Fruit fly (Drosophila melanogaster) whole organism, wandering third instar larva: ENCODE measurements around the gene nes.

Experiments
- CrebA ChIP-seq: fragments of 200-800 bp; sonication (Bioruptor generic); optimal IDR thresholded peaks from 2 replicates; lab custom pipeline; 2016; ENCODE audit warnings: missing biosample characterization, mild to moderate bottlenecking, missing genetic modification characterization, borderline replicate concordance
- Dfd ChIP-seq: fragments of >200 bp; optimal IDR thresholded peaks from 2 replicates; lab custom pipeline; 2017; ENCODE audit warnings: missing biosample characterization, missing genetic modification characterization
- Dif ChIP-seq: fragments of 200-275, 200-300 bp; sonication (Bioruptor generic); optimal IDR thresholded peaks from 2 replicates; lab custom pipeline; 2018; ENCODE audit warnings: missing biosample characterization, missing genetic modification characterization; ENCODE audit not compliant: partially characterized antibody
- GATAd ChIP-seq: sonication (Bioruptor generic); optimal IDR thresholded peaks from 2 replicates; lab custom pipeline; 2016; ENCODE audit warnings: missing biosample characterization, missing genetic modification characterization
- HLH106 ChIP-seq: fragments of 200-800 bp; optimal IDR thresholded peaks from 3 replicates; lab custom pipeline; 2019; ENCODE audit warnings: missing biosample characterization, mild to moderate bottlenecking, missing genetic modification characterization, moderate library complexity
- Hnf4 ChIP-seq: fragments of 200-800 bp; sonication (Bioruptor generic); optimal IDR thresholded peaks from 2 replicates; lab custom pipeline; 2016; ENCODE audit warnings: missing biosample characterization, mild to moderate bottlenecking, missing genetic modification characterization
- Hr78 ChIP-seq: fragments of >200 bp; optimal IDR thresholded peaks from 2 replicates; lab custom pipeline; 2017; ENCODE audit warnings: missing biosample characterization, missing genetic modification characterization
- Hr83 ChIP-seq: fragments of 200-300 bp; sonication (Bioruptor generic); optimal IDR thresholded peaks from 2 replicates; lab custom pipeline; 2016; ENCODE audit warnings: missing biosample characterization, mild to moderate bottlenecking, missing genetic modification characterization, moderate library complexity; ENCODE audit not compliant: poor library complexity, severe bottlenecking
- Jra ChIP-seq: sonication (Bioruptor generic); optimal IDR thresholded peaks from 2 replicates; lab custom pipeline; 2016; ENCODE audit warnings: missing biosample characterization, missing genetic modification characterization
- Mio ChIP-seq: sonication (Bioruptor generic); optimal IDR thresholded peaks from 2 replicates; lab custom pipeline; 2016; ENCODE audit warnings: missing biosample characterization, missing genetic modification characterization
- Myc ChIP-seq: fragments of >200 bp; optimal IDR thresholded peaks from 2 replicates; lab custom pipeline; 2017
- N ChIP-seq: fragments of >200 bp; optimal IDR thresholded peaks from 2 replicates; lab custom pipeline; 2018; ENCODE audit warnings: missing biosample characterization, missing external identifiers, missing genetic modification characterization
- OdsH ChIP-seq: fragments of 200-800 bp; sonication (Bioruptor generic); optimal IDR thresholded peaks from 2 replicates; lab custom pipeline; 2016; ENCODE audit warnings: missing biosample characterization, mild to moderate bottlenecking, missing genetic modification characterization
- Sp1 ChIP-seq: fragments of 200-800 bp; sonication (Bioruptor generic); optimal IDR thresholded peaks from 3 replicates; lab custom pipeline; 2019; ENCODE audit warnings: missing biosample characterization, mild to moderate bottlenecking, missing genetic modification characterization, moderate library complexity
- Vsx2 ChIP-seq: fragments of 200-300, 225-300 bp; sonication (Bioruptor generic); optimal IDR thresholded peaks from 2 replicates; lab custom pipeline; 2018; ENCODE audit warnings: missing biosample characterization, missing genetic modification characterization; ENCODE audit not compliant: partially characterized antibody
- br ChIP-seq: fragments of 200-800 bp; sonication (Bioruptor generic); optimal IDR thresholded peaks from 2 replicates; lab custom pipeline; 2016; ENCODE audit warnings: missing biosample characterization, missing genetic modification characterization
- brk ChIP-seq: fragments of 200-800 bp; sonication (Bioruptor generic); optimal IDR thresholded peaks from 2 replicates; lab custom pipeline; 2016; ENCODE audit warnings: missing biosample characterization, mild to moderate bottlenecking, missing genetic modification characterization
- dl ChIP-seq, 2 experiments: fragments of 175-275, 200-275 bp in 1 of 2; fragments of 200-275 bp in 1 of 2; sonication (Bioruptor generic); optimal IDR thresholded peaks; lab custom pipeline; 2018; ENCODE audit warnings: mild to moderate bottlenecking in 2 of 2, missing biosample characterization in 2 of 2, missing genetic modification characterization in 2 of 2, moderate library complexity in 2 of 2; ENCODE audit not compliant: partially characterized antibody in 2 of 2, insufficient read depth in 1 of 2
- dmrt93B ChIP-seq: fragments of 200-800 bp; sonication (Bioruptor generic); optimal IDR thresholded peaks from 2 replicates; lab custom pipeline; 2018; ENCODE audit warnings: missing biosample characterization, mild to moderate bottlenecking, missing genetic modification characterization
- ey ChIP-seq: fragments of 200-800 bp; sonication (Bioruptor generic); optimal IDR thresholded peaks from 2 replicates; lab custom pipeline; 2016; ENCODE audit warnings: missing biosample characterization, missing genetic modification characterization
- foxo ChIP-seq, 2 experiments: fragments of 200-800 bp; sonication (Bioruptor generic); optimal IDR thresholded peaks; 2 replicates in 1 of 2; 3 replicates in 1 of 2; lab custom pipeline; 2016 to 2017; ENCODE audit warnings: missing biosample characterization in 2 of 2, missing genetic modification characterization in 2 of 2
- fru ChIP-seq: fragments of 200-800 bp; sonication (Bioruptor generic); optimal IDR thresholded peaks from 3 replicates; lab custom pipeline; 2016; ENCODE audit warnings: missing biosample characterization, mild to moderate bottlenecking, missing genetic modification characterization
- h ChIP-seq: fragments of 200-800 bp; sonication (Bioruptor generic); optimal IDR thresholded peaks from 3 replicates; lab custom pipeline; 2016; ENCODE audit warnings: missing biosample characterization, mild to moderate bottlenecking, missing genetic modification characterization
- jim ChIP-seq: fragments of 175-275, 200-325 bp; sonication (Bioruptor generic); optimal IDR thresholded peaks from 2 replicates; lab custom pipeline; 2016; ENCODE audit warnings: missing biosample characterization, mild to moderate bottlenecking, missing genetic modification characterization
- lola ChIP-seq: fragments of >200 bp; optimal IDR thresholded peaks from 2 replicates; lab custom pipeline; 2017; ENCODE audit warnings: missing biosample characterization, missing genetic modification characterization
- pan ChIP-seq: fragments of >200 bp; optimal IDR thresholded peaks from 2 replicates; lab custom pipeline; 2017
- rgr ChIP-seq: fragments of 200-800 bp; sonication (Bioruptor generic); optimal IDR thresholded peaks from 3 replicates; lab custom pipeline; 2016; ENCODE audit warnings: missing biosample characterization, mild to moderate bottlenecking, missing genetic modification characterization
- sage ChIP-seq: fragments of 200-800 bp; sonication (Bioruptor generic); optimal IDR thresholded peaks from 2 replicates; lab custom pipeline; 2016; ENCODE audit warnings: missing biosample characterization, mild to moderate bottlenecking, missing genetic modification characterization
- sv ChIP-seq: fragments of 200-800 bp; sonication (Bioruptor generic); optimal IDR thresholded peaks from 3 replicates; lab custom pipeline; 2016; ENCODE audit warnings: missing biosample characterization, missing genetic modification characterization
- tai ChIP-seq: sonication (Bioruptor generic); optimal IDR thresholded peaks from 2 replicates; lab custom pipeline; 2016; ENCODE audit warnings: missing biosample characterization, missing genetic modification characterization
- woc ChIP-seq: sonication (Bioruptor generic); optimal IDR thresholded peaks from 2 replicates; lab custom pipeline; 2016; ENCODE audit warnings: missing biosample characterization, mild to moderate bottlenecking, missing genetic modification characterization

Gene nes

DNA sequence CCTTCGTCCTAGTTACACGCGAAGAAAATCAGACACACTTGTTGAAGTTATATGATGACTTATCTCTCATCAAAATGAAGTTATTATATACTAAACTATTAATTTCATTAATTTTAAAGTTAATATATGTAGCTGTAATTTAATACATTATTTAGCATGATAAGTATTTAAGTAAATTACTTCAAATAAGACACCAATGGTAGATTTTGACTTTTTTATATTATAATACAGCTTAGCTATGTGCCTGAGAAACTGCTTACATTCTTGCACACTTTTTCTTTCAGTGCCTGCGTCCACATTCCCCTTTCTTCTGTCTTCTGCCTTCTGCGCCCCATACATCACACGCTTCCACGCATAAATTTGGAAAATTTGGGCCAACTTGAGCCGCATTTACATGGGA is 8.8 kb downstream of the nes start:
- TF ChIP-seq jim (GFP tag; lab: Kevin White, UChicago) (no peak), tai (GFP tag; lab: Kevin White, UChicago) (no peak), sage (GFP tag; lab: Kevin White, UChicago) (no peak), Hnf4 (no peak), Dfd (GFP tag; lab: Kevin White, UChicago) (no peak), dmrt93B (GFP tag; lab: Kevin White, UChicago) (no peak), Hr78 (GFP tag; lab: Kevin White, UChicago) (no peak)
- TF ChIP-seq, all 38 proteins: peak for 0

DNA sequence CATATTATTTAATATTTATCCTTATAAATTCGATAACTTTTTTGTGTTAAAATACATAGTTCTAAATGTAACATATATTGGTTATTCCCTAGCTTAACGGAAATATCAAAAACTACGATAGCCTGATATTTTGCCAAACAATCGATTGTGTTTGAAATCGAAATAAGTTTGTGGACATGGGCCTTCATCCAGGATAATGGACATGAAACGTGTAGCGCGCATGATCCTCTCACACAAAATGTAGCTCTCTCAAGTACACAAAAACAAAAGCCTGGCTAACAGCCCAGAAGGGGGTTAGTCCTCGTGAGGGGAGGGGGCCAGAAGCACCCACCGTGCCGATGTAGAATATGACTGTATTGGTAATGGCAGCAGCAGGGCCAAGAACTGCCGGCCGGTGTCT is 22.7 kb downstream of the nes start:
- TF ChIP-seq Hr78 (GFP tag; lab: Kevin White, UChicago) = no peak
- no peak for TF ChIP-seq ey
- TF ChIP-seq br (GFP tag; lab: Kevin White, UChicago) = no peak
- no peak for TF ChIP-seq Jra (GFP tag; lab: Kevin White, UChicago)
- no peak for TF ChIP-seq dl (GFP tag; optimal IDR thresholded peaks at IDR 0.05; lab: Kevin White, UChicago; ENCODE audit: insufficient read depth in 1 of 2, partially characterized antibody in 2 of 2)
- no peak for TF ChIP-seq CrebA (GFP tag; lab: Kevin White, UChicago)
- TF ChIP-seq Mio = no peak
- TF ChIP-seq h (GFP tag; lab: Kevin White, UChicago) = no peak
- TF ChIP-seq Hnf4 = no peak
- no peak for TF ChIP-seq N
- TF ChIP-seq, all 38 proteins: peak for 0

DNA sequence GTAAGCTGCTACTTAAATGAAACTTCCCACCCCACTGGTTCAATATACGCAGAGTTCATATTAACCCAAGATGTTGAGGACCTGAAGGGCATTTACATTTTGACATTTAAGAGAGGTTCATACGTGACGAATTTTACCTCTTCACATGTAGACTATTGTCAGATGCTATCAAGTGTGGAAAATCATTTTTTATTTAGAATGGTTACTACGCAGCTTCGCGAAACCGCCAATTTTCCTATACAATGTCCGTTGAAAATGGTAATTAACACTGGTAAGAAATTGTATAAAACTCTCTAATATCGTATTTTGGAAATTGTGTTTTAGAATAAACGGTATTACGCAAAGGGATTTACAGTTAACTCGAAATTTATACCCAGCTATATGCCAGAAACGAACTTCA is 23.9 kb downstream of the nes start:
- TF ChIP-seq Sp1 (GFP tag; lab: Kevin White, UChicago) = no peak
- no peak for TF ChIP-seq foxo (GFP tag; optimal IDR thresholded peaks at IDR 0.05; lab: Kevin White, UChicago)
- no peak for TF ChIP-seq CrebA (GFP tag; lab: Kevin White, UChicago)
- TF ChIP-seq ey = no peak
- TF ChIP-seq sage (GFP tag; lab: Kevin White, UChicago) = no peak
- no peak for TF ChIP-seq OdsH
- no peak for TF ChIP-seq HLH106
- TF ChIP-seq GATAd (GFP tag; lab: Kevin White, UChicago) = no peak
- TF ChIP-seq rgr = no peak
- no peak for TF ChIP-seq sv (GFP tag; lab: Kevin White, UChicago)
- no peak for TF ChIP-seq lola (GFP tag; lab: Kevin White, UChicago)

- TF ChIP-seq Myc (lab: Kevin White, UChicago) = no peak
Measured at dm6 chr3L:19236060-19236459, 24.4 kb downstream of the nes start, which contains the start of gene CG33647. Gene CG33647 (plus strand): TSS chr3L:19236360.

dm6 chr3L:19234922-19235702 is 25.4 kb downstream of the nes start, which contains the start of gene fz2:
Gene fz2 (minus strand): TSS chr3L:19235373.
- TF ChIP-seq HLH106 = no peak
- TF ChIP-seq fru (GFP tag; lab: Kevin White, UChicago) = no peak
- no peak for TF ChIP-seq Sp1 (GFP tag; lab: Kevin White, UChicago)
- no peak for TF ChIP-seq Dfd (GFP tag; lab: Kevin White, UChicago)
- TF ChIP-seq woc (GFP tag; lab: Kevin White, UChicago) = no peak
- no peak for TF ChIP-seq CrebA (GFP tag; lab: Kevin White, UChicago)
- no peak for TF ChIP-seq Jra (GFP tag; lab: Kevin White, UChicago)
- no peak for TF ChIP-seq brk (GFP tag; lab: Kevin White, UChicago)
- no peak for TF ChIP-seq rgr
- TF ChIP-seq Myc (lab: Kevin White, UChicago) = no peak
- no peak for TF ChIP-seq jim (GFP tag; lab: Kevin White, UChicago)
- no peak for TF ChIP-seq Hr78 (GFP tag; lab: Kevin White, UChicago)
- no peak for TF ChIP-seq Vsx2 (GFP tag; lab: Kevin White, UChicago)
- TF ChIP-seq Hr83 (GFP tag; lab: Kevin White, UChicago) = no peak
- no peak for TF ChIP-seq ey
- TF ChIP-seq dl (GFP tag; optimal IDR thresholded peaks at IDR 0.05; lab: Kevin White, UChicago; ENCODE audit: insufficient read depth in 1 of 2, partially characterized antibody in 2 of 2) = no peak
- no peak for TF ChIP-seq N
- TF ChIP-seq GATAd (GFP tag; lab: Kevin White, UChicago) = no peak
- no peak for TF ChIP-seq Dif (GFP tag; lab: Kevin White, UChicago)
- no peak for TF ChIP-seq pan
